Worm (Caenorhabditis elegans) whole organism, late embryonic: ENCODE data around the gene F19B10.2.

ENCODE experiments used
- C08G9.2 ChIP-seq: sonication (generic microtip); optimal IDR thresholded peaks from 2 replicates; lab custom pipeline; 2016; ENCODE audit warnings: mild to moderate bottlenecking, missing genetic modification characterization, moderate library complexity, missing compliant biosample characterization
- C38D4.7 ChIP-seq: fragments of 200-800 bp; sonication (Bioruptor generic); optimal IDR thresholded peaks from 2 replicates; lab custom pipeline; 2018; ENCODE audit warnings: mild to moderate bottlenecking, missing genetic modification characterization, moderate library complexity, missing compliant biosample characterization
- F13H6.1 ChIP-seq: sonication (generic microtip); optimal IDR thresholded peaks from 2 replicates; lab custom pipeline; 2016; ENCODE audit warnings: missing genetic modification characterization, missing compliant biosample characterization
- K09A11.1 ChIP-seq: sonication (generic microtip); optimal IDR thresholded peaks from 2 replicates; lab custom pipeline; 2017; ENCODE audit warnings: antibody characterized with exemption, mild to moderate bottlenecking, missing genetic modification characterization, missing compliant biosample characterization; ENCODE audit not compliant: insufficient read depth
- T23F11.4 ChIP-seq: fragments of 200-800 bp; sonication (Bioruptor generic); optimal IDR thresholded peaks from 2 replicates; lab custom pipeline; 2018; ENCODE audit warnings: mild to moderate bottlenecking, missing genetic modification characterization, missing compliant biosample characterization
- Y22D7AL.16 ChIP-seq: sonication (generic microtip); optimal IDR thresholded peaks from 2 replicates; lab custom pipeline; 2016; ENCODE audit warnings: missing genetic modification characterization, missing compliant biosample characterization
- ahr-1 ChIP-seq: sonication (generic microtip); optimal IDR thresholded peaks from 2 replicates; lab custom pipeline; 2016; ENCODE audit warnings: missing genetic modification characterization, missing compliant biosample characterization
- ama-1 ChIP-seq: fragments of 150-350 bp; optimal IDR thresholded peaks from 2 replicates; lab custom pipeline; 2014
- ceh-18 ChIP-seq: sonication (generic microtip); optimal IDR thresholded peaks from 2 replicates; lab custom pipeline; 2016; ENCODE audit warnings: missing genetic modification characterization, missing compliant biosample characterization
- ceh-2 ChIP-seq: sonication (generic microtip); optimal IDR thresholded peaks from 2 replicates; lab custom pipeline; 2016; ENCODE audit warnings: missing genotype, missing genetic modification characterization, missing compliant biosample characterization
- ceh-22 ChIP-seq: sonication (generic microtip); optimal IDR thresholded peaks from 2 replicates; lab custom pipeline; 2017; ENCODE audit warnings: missing biosample characterization, missing genetic modification characterization
- ceh-24 ChIP-seq: sonication (generic microtip); optimal IDR thresholded peaks from 2 replicates; lab custom pipeline; 2016; ENCODE audit warnings: mild to moderate bottlenecking, missing genetic modification characterization, missing compliant biosample characterization
- ceh-30 ChIP-seq: fragments of 150-350 bp; optimal IDR thresholded peaks from 2 replicates; lab custom pipeline; 2014; ENCODE audit warnings: missing biosample characterization, missing genetic modification characterization
- ceh-34 ChIP-seq: sonication (generic microtip); optimal IDR thresholded peaks from 2 replicates; lab custom pipeline; 2016; ENCODE audit warnings: mild to moderate bottlenecking, missing genetic modification characterization, missing compliant biosample characterization
- ceh-6 ChIP-seq: fragments of 200-800 bp; sonication (Bioruptor generic); optimal IDR thresholded peaks from 2 replicates; lab custom pipeline; 2018; ENCODE audit warnings: mild to moderate bottlenecking, missing genetic modification characterization, missing compliant biosample characterization
- dmd-4 ChIP-seq: sonication (generic microtip); optimal IDR thresholded peaks from 2 replicates; lab custom pipeline; 2016; ENCODE audit warnings: borderline replicate concordance, missing genetic modification characterization, missing compliant biosample characterization
- elt-2 ChIP-seq: sonication (generic microtip); optimal IDR thresholded peaks from 2 replicates; lab custom pipeline; 2016; ENCODE audit warnings: missing genetic modification reagents, missing genetic modification characterization, missing compliant biosample characterization
- elt-4 ChIP-seq: sonication (generic microtip); optimal IDR thresholded peaks from 2 replicates; lab custom pipeline; 2016; ENCODE audit warnings: missing genetic modification characterization, missing compliant biosample characterization
- eyg-1 ChIP-seq: sonication (generic microtip); optimal IDR thresholded peaks from 2 replicates; lab custom pipeline; 2016; ENCODE audit warnings: missing genotype, missing genetic modification characterization, missing compliant biosample characterization
- fax-1 ChIP-seq: sonication (generic microtip); optimal IDR thresholded peaks from 2 replicates; lab custom pipeline; 2016; ENCODE audit warnings: missing genotype, missing genetic modification characterization, missing compliant biosample characterization
- fkh-10 ChIP-seq: fragments of 150-350 bp; optimal IDR thresholded peaks from 2 replicates; lab custom pipeline; 2014; ENCODE audit warnings: missing biosample characterization, missing genetic modification reagents, missing genetic modification characterization
- fkh-6 ChIP-seq: sonication (generic microtip); optimal IDR thresholded peaks from 2 replicates; lab custom pipeline; 2016; ENCODE audit warnings: missing genetic modification characterization, missing compliant biosample characterization
- hlh-30 ChIP-seq: sonication (generic microtip); optimal IDR thresholded peaks from 2 replicates; lab custom pipeline; 2017; ENCODE audit warnings: antibody characterized with exemption, missing genetic modification characterization, missing compliant biosample characterization; ENCODE audit not compliant: insufficient read depth
- hlh-6 ChIP-seq: sonication (generic microtip); optimal IDR thresholded peaks from 2 replicates; lab custom pipeline; 2016; ENCODE audit warnings: missing genotype, missing genetic modification characterization, missing compliant biosample characterization
- hlh-8 ChIP-seq: sonication (generic microtip); optimal IDR thresholded peaks from 2 replicates; lab custom pipeline; 2016; ENCODE audit warnings: missing genotype, missing genetic modification characterization, missing compliant biosample characterization
- lin-11 ChIP-seq: fragments of 200-800 bp; sonication (Bioruptor generic); optimal IDR thresholded peaks from 2 replicates; lab custom pipeline; 2018; ENCODE audit warnings: mild to moderate bottlenecking, missing genetic modification characterization, missing compliant biosample characterization
- nfya-1 ChIP-seq: sonication (generic microtip); optimal IDR thresholded peaks from 2 replicates; lab custom pipeline; 2017; ENCODE audit warnings: missing genetic modification characterization, mild to moderate bottlenecking, missing compliant biosample characterization, antibody characterized with exemption, moderate library complexity
- nhr-11 ChIP-seq: fragments of 150-350 bp; optimal IDR thresholded peaks from 2 replicates; lab custom pipeline; 2014; ENCODE audit warnings: missing biosample characterization, missing genetic modification characterization
- nhr-232 ChIP-seq: sonication (generic microtip); optimal IDR thresholded peaks from 2 replicates; lab custom pipeline; 2016; ENCODE audit warnings: missing genetic modification characterization, missing compliant biosample characterization
- pag-3 ChIP-seq: sonication (generic microtip); optimal IDR thresholded peaks from 2 replicates; lab custom pipeline; 2016; ENCODE audit warnings: missing compliant biosample characterization, missing genetic modification characterization, borderline replicate concordance
- pax-1 ChIP-seq: fragments of 150-350 bp; optimal IDR thresholded peaks from 2 replicates; lab custom pipeline; 2014; ENCODE audit warnings: missing biosample characterization, missing genetic modification characterization
- pha-4 ChIP-seq: fragments of 150-350 bp; optimal IDR thresholded peaks from 2 replicates; lab custom pipeline; 2018; ENCODE audit warnings: missing biosample characterization, missing genetic modification reagents, missing genetic modification characterization
- pqm-1 ChIP-seq: sonication (generic microtip); optimal IDR thresholded peaks from 2 replicates; lab custom pipeline; 2016; ENCODE audit warnings: missing genetic modification characterization, missing compliant biosample characterization
- ref-2 ChIP-seq: sonication (generic microtip); optimal IDR thresholded peaks from 2 replicates; lab custom pipeline; 2016; ENCODE audit warnings: missing genetic modification characterization, missing compliant biosample characterization
- rnt-1 ChIP-seq: sonication (generic microtip); optimal IDR thresholded peaks from 2 replicates; lab custom pipeline; 2016; ENCODE audit warnings: missing genetic modification characterization, missing compliant biosample characterization
- sdc-2 ChIP-seq: sonication (generic microtip); optimal IDR thresholded peaks from 2 replicates; lab custom pipeline; 2016; ENCODE audit warnings: missing genotype, missing genetic modification characterization, missing compliant biosample characterization
- tbx-2 ChIP-seq: sonication (generic microtip); optimal IDR thresholded peaks from 2 replicates; lab custom pipeline; 2016; ENCODE audit warnings: missing genetic modification characterization, missing compliant biosample characterization
- tbx-7 ChIP-seq: sonication (generic microtip); optimal IDR thresholded peaks from 2 replicates; lab custom pipeline; 2016; ENCODE audit warnings: missing genotype, missing genetic modification characterization, missing compliant biosample characterization
- unc-42 ChIP-seq: sonication (generic microtip); optimal IDR thresholded peaks from 2 replicates; lab custom pipeline; 2016; ENCODE audit warnings: missing genotype, missing genetic modification characterization, missing compliant biosample characterization
- unc-55 ChIP-seq: sonication (generic microtip); optimal IDR thresholded peaks from 2 replicates; lab custom pipeline; 2017; ENCODE audit warnings: missing biosample characterization, missing genetic modification reagents, missing genetic modification characterization
- unc-86 ChIP-seq: sonication (generic microtip); optimal IDR thresholded peaks from 2 replicates; lab custom pipeline; 2016; ENCODE audit warnings: missing genetic modification characterization, missing compliant biosample characterization
- zip-5 ChIP-seq: sonication (generic microtip); optimal IDR thresholded peaks from 2 replicates; lab custom pipeline; 2016; ENCODE audit warnings: missing genetic modification characterization, missing compliant biosample characterization
- ztf-16 ChIP-seq: sonication (generic microtip); optimal IDR thresholded peaks from 2 replicates; lab custom pipeline; 2017; ENCODE audit warnings: missing genetic modification characterization, missing compliant biosample characterization

The F19B10.2 gene

DNA sequence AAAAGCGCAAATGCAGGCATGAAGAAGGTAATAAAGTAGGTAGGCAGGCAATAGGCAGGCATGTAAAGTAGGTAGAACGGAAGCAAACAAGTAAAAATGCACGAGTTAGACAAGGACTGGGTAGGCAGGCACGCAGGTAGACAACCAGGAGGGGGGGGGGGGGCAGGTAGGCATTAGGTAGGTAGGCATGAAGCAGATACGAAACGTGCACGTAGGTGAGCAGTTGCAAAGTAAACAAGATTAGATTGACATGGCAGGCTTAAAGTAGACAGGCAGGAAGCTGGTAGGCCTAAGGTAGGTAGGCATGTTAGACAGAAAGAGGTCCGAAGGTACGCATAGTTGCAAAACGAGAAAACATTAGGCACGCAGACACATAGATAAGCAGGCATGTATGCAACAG is 3.7 kb downstream of the F19B10.2 start:
- TF ChIP-seq fkh-6 (tag; lab: Kevin White, UChicago) (no peak), ahr-1 (tag; lab: Kevin White, UChicago) (no peak), nhr-232 (tag; lab: Kevin White, UChicago) (no peak), tbx-7 (tag; lab: Kevin White, UChicago) (no peak), pag-3 (tag; lab: Kevin White, UChicago) (no peak), ceh-30 (no peak), ceh-24 (tag; lab: Kevin White, UChicago) (no peak), Y22D7AL.16 (tag; lab: Kevin White, UChicago) (no peak), C38D4.7 (GFP tag; lab: Kevin White, UChicago) (no peak), pqm-1 (no peak), sdc-2 (tag; lab: Kevin White, UChicago) (no peak), ceh-2 (tag; lab: Kevin White, UChicago) (no peak), hlh-8 (no peak), nhr-11 (tag; lab: Kevin White, UChicago) (no peak), unc-86 (tag; lab: Kevin White, UChicago) (no peak)

DNA sequence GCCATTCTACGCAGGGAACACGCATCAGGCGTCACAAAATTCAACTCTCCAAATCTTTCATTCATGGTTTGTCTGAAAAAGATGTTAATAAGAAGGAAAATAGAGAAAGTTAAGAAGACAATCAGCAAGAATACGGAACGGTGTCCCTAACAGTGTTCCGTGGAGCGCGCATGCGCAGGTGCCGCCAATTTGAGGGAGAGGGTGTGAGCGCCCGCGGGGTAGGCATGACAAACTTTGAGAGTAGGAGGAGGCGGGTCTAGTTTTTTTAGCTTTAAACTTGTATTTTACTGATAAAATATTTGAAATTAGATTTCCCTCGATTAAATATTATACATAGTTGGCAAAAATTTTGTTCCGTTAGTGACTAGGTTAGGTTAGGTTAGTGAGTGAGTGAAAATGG is 5.1 kb downstream of the F19B10.2 start:
- TF ChIP-seq fkh-10 (no peak), hlh-30 (no peak), pha-4 (tag; lab: Kevin White, UChicago) (no peak), tbx-7 (tag; lab: Kevin White, UChicago) (no peak), ceh-30 (no peak), K09A11.1 (tag; lab: Kevin White, UChicago) (no peak), elt-4 (tag; lab: Kevin White, UChicago) (no peak), ceh-18 (no peak), nhr-232 (tag; lab: Kevin White, UChicago) (no peak), rnt-1 (tag; lab: Kevin White, UChicago) (no peak), ceh-34 (tag; lab: Kevin White, UChicago) (no peak), F13H6.1 (tag; lab: Kevin White, UChicago) (no peak), ama-1 (lab: Kevin White, UChicago) (no peak)

DNA sequence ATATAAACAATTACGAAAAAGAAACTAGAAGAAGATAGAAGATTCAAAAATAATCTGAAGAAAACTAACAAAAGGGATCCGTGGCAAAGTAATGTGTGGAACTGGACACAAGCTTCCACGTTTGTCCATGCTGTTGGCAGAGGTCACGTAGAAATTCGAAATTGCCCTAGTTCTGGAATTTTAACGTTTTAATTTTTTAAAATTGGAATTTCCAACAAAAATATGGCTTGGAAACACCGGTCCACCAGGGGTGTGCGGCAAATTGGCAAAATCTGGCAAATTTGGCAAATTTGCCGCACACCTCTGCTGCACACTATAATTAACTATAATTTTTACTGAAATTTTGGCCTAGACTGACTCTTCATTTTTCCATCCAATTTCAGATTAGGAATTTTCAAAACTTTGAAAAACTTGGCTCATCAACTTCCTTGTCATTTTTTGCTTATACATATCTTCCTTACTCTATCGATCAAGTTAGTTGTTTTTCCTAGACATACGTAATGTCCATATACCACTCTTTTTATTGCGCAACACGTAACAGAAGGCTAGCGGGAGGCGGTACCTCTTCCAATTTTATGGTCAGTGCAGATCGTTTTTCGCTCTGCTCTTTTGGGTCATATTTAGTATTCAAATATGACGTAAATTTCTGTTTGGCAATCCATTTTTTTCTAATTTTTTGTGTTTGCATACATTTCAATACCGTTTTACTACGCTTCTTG is 6.2 kb downstream of the F19B10.2 start, which contains the start of gene F19B10.10:
Gene F19B10.10, minus strand, starts transcription at position 51 of the 719 bp plus-strand sequence.
- TF ChIP-seq pax-1 = no peak
- TF ChIP-seq, all 69 proteins: peak for 0

DNA sequence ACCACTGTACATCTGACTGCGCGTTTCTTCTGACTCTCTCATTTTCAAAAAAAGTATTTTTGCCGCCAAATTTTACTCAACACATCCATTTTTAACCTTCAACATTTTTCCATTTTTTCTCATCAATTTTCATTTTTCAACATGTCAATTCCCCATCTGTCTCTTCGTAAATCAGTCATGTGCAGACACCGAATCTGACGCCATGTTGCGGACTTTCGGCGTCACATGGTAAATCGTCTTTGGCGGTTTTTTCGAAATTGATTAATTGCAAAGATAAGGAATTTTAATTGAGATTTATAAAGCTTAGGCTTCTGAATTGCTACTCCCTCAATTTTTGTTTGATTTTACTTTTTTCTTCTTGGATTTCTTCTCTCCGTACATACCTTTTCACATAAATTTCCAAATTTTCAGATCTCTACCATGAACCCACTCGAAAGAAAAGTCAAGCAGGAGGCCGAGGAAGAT is 7.5 kb downstream of the F19B10.2 start, which contains the start of gene F19B10.1:
Gene F19B10.1, plus strand, starts transcription at position 415 of the 465 bp plus-strand sequence.
- TF ChIP-seq elt-2 (no peak), ceh-6 (GFP tag; lab: Kevin White, UChicago) (no peak), unc-55 (GFP tag; lab: Kevin White, UChicago) (peak; percentile 62), ref-2 (no peak), nfya-1 (tag; lab: Kevin White, UChicago) (peak; percentile 39), T23F11.4 (GFP tag; lab: Kevin White, UChicago) (no peak), hlh-6 (no peak), eyg-1 (no peak), fax-1 (no peak), lin-11 (tag; lab: Kevin White, UChicago) (no peak), ceh-22 (tag; lab: Kevin White, UChicago) (no peak), dmd-4 (tag; lab: Kevin White, UChicago) (no peak), tbx-7 (tag; lab: Kevin White, UChicago) (no peak), hlh-30 (peak; percentile 94), ztf-16 (tag; lab: Kevin White, UChicago) (no peak), ama-1 (lab: Kevin White, UChicago) (no peak), ceh-18 (peak; percentile 11), zip-5 (tag; lab: Kevin White, UChicago) (no peak), nhr-232 (tag; lab: Kevin White, UChicago) (no peak), tbx-2 (tag; lab: Kevin White, UChicago) (no peak), C08G9.2 (no peak), ahr-1 (tag; lab: Kevin White, UChicago) (no peak), pqm-1 (no peak), unc-42 (tag; lab: Kevin White, UChicago) (peak; percentile 14)
- TF ChIP-seq, all 69 proteins: peak for 5
